Worm (Caenorhabditis elegans): ENCODE results near the gene pqn-73.

pqn-73 gene

ce11 chrII:8546975-8547374 is 6.5 kb downstream of the pqn-73 start (continued):
- TF ChIP-seq isw-1 (GFP tag; IDR thresholded peaks at IDR 0.05) (no peak), fkh-4 (tag; optimal IDR thresholded peaks at IDR 0.05; ENCODE audit: borderline replicate concordance) (no peak), ceh-82 (tag; optimal IDR thresholded peaks at IDR 0.05) (peak; percentile 25 to 44 (median 28)), rnt-1 (tag; optimal IDR thresholded peaks at IDR 0.05) (peak; percentile 66), nhr-19 (GFP tag; conservative IDR thresholded peaks at IDR 0.05) (peak; percentile 31; the same call in 1 of the 2 replicates), vab-15 (tag; optimal IDR thresholded peaks at IDR 0.05) (no peak), nhr-47 (tag; optimal IDR thresholded peaks at IDR 0.05) (peak; percentile 59), dsc-1 (tag; optimal IDR thresholded peaks at IDR 0.05) (peak; percentile 27), fos-1 (tag; optimal IDR thresholded peaks at IDR 0.05) (peak; percentile 25), snu-23 (GFP tag; optimal IDR thresholded peaks at IDR 0.05) (no peak), egl-27 (tag; optimal IDR thresholded peaks at IDR 0.05) (no peak), xbp-1 (tag; optimal IDR thresholded peaks at IDR 0.05) (no peak), lin-13 (GFP tag; optimal IDR thresholded peaks at IDR 0.05) (no peak), ceh-8 (GFP tag; optimal IDR thresholded peaks at IDR 0.05) (no peak), nhr-28 (tag; optimal IDR thresholded peaks at IDR 0.05) (no peak), F16B12.6 (tag; optimal IDR thresholded peaks at IDR 0.05) (no peak), skn-1 (tag; optimal IDR thresholded peaks at IDR 0.05) (peak; percentile 65), aly-2 (tag; optimal IDR thresholded peaks at IDR 0.05) (peak; percentile 35), elt-3 (tag; optimal IDR thresholded peaks at IDR 0.05) (peak in 1 of 6 experiments; percentile 19), pax-3 (tag; optimal IDR thresholded peaks at IDR 0.05) (no peak), ceh-88 (GFP tag; IDR thresholded peaks at IDR 0.05) (no peak), irx-1 (tag; optimal IDR thresholded peaks at IDR 0.05) (no peak), Y116A8C.19 (tag; optimal IDR thresholded peaks at IDR 0.05; ENCODE audit: borderline replicate concordance) (no peak), fkh-8 (tag; optimal IDR thresholded peaks at IDR 0.05) (no peak), lsy-2 (tag; optimal IDR thresholded peaks at IDR 0.05) (peak in 1 of 2 experiments; percentile 69), sptf-1 (tag; optimal IDR thresholded peaks at IDR 0.05) (no peak), ztf-11 (tag; optimal IDR thresholded peaks at IDR 0.05) (peak in 1 of 2 experiments; percentile 19), ets-5 (GFP tag; IDR thresholded peaks at IDR 0.05) (no peak), nhr-71 (tag; optimal IDR thresholded peaks at IDR 0.05) (no peak), sup-37 (GFP tag; optimal IDR thresholded peaks at IDR 0.05) (no peak), nhr-90 (tag; optimal IDR thresholded peaks at IDR 0.05; ENCODE audit: poor library complexity) (peak; percentile 44), ztf-4 (tag; optimal IDR thresholded peaks at IDR 0.05) (no peak), zip-4 (GFP tag; optimal IDR thresholded peaks at IDR 0.05) (no peak), lin-35 (GFP tag; optimal IDR thresholded peaks at IDR 0.05) (peak; percentile 21 to 78), zag-1 (tag; optimal IDR thresholded peaks at IDR 0.05) (no peak), unc-86 (tag; optimal IDR thresholded peaks at IDR 0.05) (no peak), C16A3.4 (tag; optimal IDR thresholded peaks at IDR 0.05) (peak; percentile 78), aha-1 (tag; optimal IDR thresholded peaks at IDR 0.05) (no peak), nhr-76 (tag; optimal IDR thresholded peaks at IDR 0.05) (no peak), nhr-11 (tag; optimal IDR thresholded peaks at IDR 0.05) (no peak), dpl-1 (GFP tag; optimal IDR thresholded peaks at IDR 0.05) (peak in 2 of 3 experiments; percentile 25 to 44), hpl-2 (GFP tag; optimal IDR thresholded peaks at IDR 0.05) (no peak), nhr-12 (tag; optimal IDR thresholded peaks at IDR 0.05) (no peak), fkh-10 (GFP tag; optimal IDR thresholded peaks at IDR 0.05) (no peak), C04F5.9 (tag; optimal IDR thresholded peaks at IDR 0.05) (no peak), egl-13 (tag; optimal IDR thresholded peaks at IDR 0.05) (no peak), nhr-84 (tag; optimal IDR thresholded peaks at IDR 0.05) (no peak), efl-3 (GFP tag; optimal IDR thresholded peaks at IDR 0.05) (no peak)
